Worm (Caenorhabditis elegans): ENCODE measurements around the gene srbc-56.
A peak's percentile ranks its signal among the peaks of the same experiment; 100 is the strongest.

ce11 chrV:15841095-15841494, 9.6 kb upstream of the srbc-56 start, which contains the start of gene srh-149:
- TF ChIP-seq nhr-102 (tag; optimal IDR thresholded peaks at IDR 0.05): no peak
- no peak for TF ChIP-seq unc-62 (GFP tag; optimal IDR thresholded peaks at IDR 0.05 in 1 of 2)
- no peak for TF ChIP-seq unc-62 (tag; optimal IDR thresholded peaks at IDR 0.05)
- TF ChIP-seq ama-1 (optimal IDR thresholded peaks at IDR 0.05): no peak
- no peak for TF ChIP-seq egl-27 (tag; optimal IDR thresholded peaks at IDR 0.05)
- no peak for TF ChIP-seq unc-130 (GFP tag; optimal IDR thresholded peaks at IDR 0.05)
- no peak for TF ChIP-seq daf-16 (GFP tag; optimal IDR thresholded peaks at IDR 0.05)
- no peak for TF ChIP-seq daf-16 (tag; optimal IDR thresholded peaks at IDR 0.05)
- TF ChIP-seq ceh-28 (tag; optimal IDR thresholded peaks at IDR 0.05): no peak
- no peak for TF ChIP-seq dpl-1 (GFP tag; optimal IDR thresholded peaks at IDR 0.05)
- TF ChIP-seq ZK546.5 (tag; optimal IDR thresholded peaks at IDR 0.05): no peak
- TF ChIP-seq aha-1 (tag): peak; percentile 51
- TF ChIP-seq nhr-77 (tag; optimal IDR thresholded peaks at IDR 0.05): no peak
- no peak for TF ChIP-seq pqm-1 (tag; optimal IDR thresholded peaks at IDR 0.05)

All from whole organism, L4 larva.